Fruit fly (Drosophila melanogaster) whole organism, wandering third instar larva: ENCODE data around the gene CG1309.

Experiments
- Abd-B ChIP-seq: fragments of >200 bp; optimal IDR thresholded peaks from 2 replicates; lab custom pipeline; 2017; ENCODE audit warnings: missing biosample characterization, missing genetic modification characterization
- CrebA ChIP-seq: fragments of 200-800 bp; sonication (Bioruptor generic); optimal IDR thresholded peaks from 2 replicates; lab custom pipeline; 2016; ENCODE audit warnings: missing biosample characterization, mild to moderate bottlenecking, missing genetic modification characterization, borderline replicate concordance
- Dfd ChIP-seq: fragments of >200 bp; optimal IDR thresholded peaks from 2 replicates; lab custom pipeline; 2017; ENCODE audit warnings: missing biosample characterization, missing genetic modification characterization
- Dif ChIP-seq: fragments of 200-275, 200-300 bp; sonication (Bioruptor generic); optimal IDR thresholded peaks from 2 replicates; lab custom pipeline; 2018; ENCODE audit warnings: missing biosample characterization, missing genetic modification characterization; ENCODE audit not compliant: partially characterized antibody
- GATAd ChIP-seq: sonication (Bioruptor generic); optimal IDR thresholded peaks from 2 replicates; lab custom pipeline; 2016; ENCODE audit warnings: missing biosample characterization, missing genetic modification characterization
- HLH106 ChIP-seq: fragments of 200-800 bp; optimal IDR thresholded peaks from 3 replicates; lab custom pipeline; 2019; ENCODE audit warnings: missing biosample characterization, mild to moderate bottlenecking, missing genetic modification characterization, moderate library complexity
- Hnf4 ChIP-seq: fragments of 200-800 bp; sonication (Bioruptor generic); optimal IDR thresholded peaks from 2 replicates; lab custom pipeline; 2016; ENCODE audit warnings: missing biosample characterization, mild to moderate bottlenecking, missing genetic modification characterization
- Hr78 ChIP-seq: fragments of >200 bp; optimal IDR thresholded peaks from 2 replicates; lab custom pipeline; 2017; ENCODE audit warnings: missing biosample characterization, missing genetic modification characterization
- Hr83 ChIP-seq: fragments of 200-300 bp; sonication (Bioruptor generic); optimal IDR thresholded peaks from 2 replicates; lab custom pipeline; 2016; ENCODE audit warnings: missing biosample characterization, mild to moderate bottlenecking, missing genetic modification characterization, moderate library complexity; ENCODE audit not compliant: poor library complexity, severe bottlenecking
- Jra ChIP-seq: sonication (Bioruptor generic); optimal IDR thresholded peaks from 2 replicates; lab custom pipeline; 2016; ENCODE audit warnings: missing biosample characterization, missing genetic modification characterization
- Mio ChIP-seq: sonication (Bioruptor generic); optimal IDR thresholded peaks from 2 replicates; lab custom pipeline; 2016; ENCODE audit warnings: missing biosample characterization, missing genetic modification characterization
- Myc ChIP-seq: fragments of >200 bp; optimal IDR thresholded peaks from 2 replicates; lab custom pipeline; 2017
- OdsH ChIP-seq: fragments of 200-800 bp; sonication (Bioruptor generic); optimal IDR thresholded peaks from 2 replicates; lab custom pipeline; 2016; ENCODE audit warnings: missing biosample characterization, mild to moderate bottlenecking, missing genetic modification characterization
- Rel ChIP-seq, 2 experiments: fragments of 200-800 bp; sonication (Bioruptor generic) in 1 of 2; optimal IDR thresholded peaks; 2 replicates in 1 of 2; 3 replicates in 1 of 2; lab custom pipeline; 2016 to 2019; ENCODE audit warnings: mild to moderate bottlenecking in 2 of 2, missing biosample characterization in 2 of 2, missing genetic modification characterization in 2 of 2, moderate library complexity in 1 of 2
- Sp1 ChIP-seq: fragments of 200-800 bp; sonication (Bioruptor generic); optimal IDR thresholded peaks from 3 replicates; lab custom pipeline; 2019; ENCODE audit warnings: missing biosample characterization, mild to moderate bottlenecking, missing genetic modification characterization, moderate library complexity
- Vsx2 ChIP-seq: fragments of 200-300, 225-300 bp; sonication (Bioruptor generic); optimal IDR thresholded peaks from 2 replicates; lab custom pipeline; 2018; ENCODE audit warnings: missing biosample characterization, missing genetic modification characterization; ENCODE audit not compliant: partially characterized antibody
- br ChIP-seq: fragments of 200-800 bp; sonication (Bioruptor generic); optimal IDR thresholded peaks from 2 replicates; lab custom pipeline; 2016; ENCODE audit warnings: missing biosample characterization, missing genetic modification characterization
- brk ChIP-seq: fragments of 200-800 bp; sonication (Bioruptor generic); optimal IDR thresholded peaks from 2 replicates; lab custom pipeline; 2016; ENCODE audit warnings: missing biosample characterization, mild to moderate bottlenecking, missing genetic modification characterization
- dl ChIP-seq, 2 experiments: fragments of 175-275, 200-275 bp in 1 of 2; fragments of 200-275 bp in 1 of 2; sonication (Bioruptor generic); optimal IDR thresholded peaks; lab custom pipeline; 2018; ENCODE audit warnings: mild to moderate bottlenecking in 2 of 2, missing biosample characterization in 2 of 2, missing genetic modification characterization in 2 of 2, moderate library complexity in 2 of 2; ENCODE audit not compliant: partially characterized antibody in 2 of 2, insufficient read depth in 1 of 2
- dmrt93B ChIP-seq: fragments of 200-800 bp; sonication (Bioruptor generic); optimal IDR thresholded peaks from 2 replicates; lab custom pipeline; 2018; ENCODE audit warnings: missing biosample characterization, mild to moderate bottlenecking, missing genetic modification characterization
- dsf ChIP-seq: sonication (Bioruptor generic); optimal IDR thresholded peaks from 2 replicates; lab custom pipeline; 2016; ENCODE audit warnings: missing biosample characterization, missing genetic modification characterization, borderline replicate concordance
- ey ChIP-seq: fragments of 200-800 bp; sonication (Bioruptor generic); optimal IDR thresholded peaks from 2 replicates; lab custom pipeline; 2016; ENCODE audit warnings: missing biosample characterization, missing genetic modification characterization
- foxo ChIP-seq, 2 experiments: fragments of 200-800 bp; sonication (Bioruptor generic); optimal IDR thresholded peaks; 2 replicates in 1 of 2; 3 replicates in 1 of 2; lab custom pipeline; 2016 to 2017; ENCODE audit warnings: missing biosample characterization in 2 of 2, missing genetic modification characterization in 2 of 2
- fru ChIP-seq: fragments of 200-800 bp; sonication (Bioruptor generic); optimal IDR thresholded peaks from 3 replicates; lab custom pipeline; 2016; ENCODE audit warnings: missing biosample characterization, mild to moderate bottlenecking, missing genetic modification characterization
- h ChIP-seq: fragments of 200-800 bp; sonication (Bioruptor generic); optimal IDR thresholded peaks from 3 replicates; lab custom pipeline; 2016; ENCODE audit warnings: missing biosample characterization, mild to moderate bottlenecking, missing genetic modification characterization
- jim ChIP-seq: fragments of 175-275, 200-325 bp; sonication (Bioruptor generic); optimal IDR thresholded peaks from 2 replicates; lab custom pipeline; 2016; ENCODE audit warnings: missing biosample characterization, mild to moderate bottlenecking, missing genetic modification characterization
- lola ChIP-seq: fragments of >200 bp; optimal IDR thresholded peaks from 2 replicates; lab custom pipeline; 2017; ENCODE audit warnings: missing biosample characterization, missing genetic modification characterization
- pan ChIP-seq: fragments of >200 bp; optimal IDR thresholded peaks from 2 replicates; lab custom pipeline; 2017
- psq ChIP-seq: fragments of 200-800 bp; sonication (Bioruptor generic); optimal IDR thresholded peaks from 3 replicates; lab custom pipeline; 2017; ENCODE audit warnings: missing biosample characterization, mild to moderate bottlenecking, missing genetic modification characterization, moderate library complexity
- rgr ChIP-seq: fragments of 200-800 bp; sonication (Bioruptor generic); optimal IDR thresholded peaks from 3 replicates; lab custom pipeline; 2016; ENCODE audit warnings: missing biosample characterization, mild to moderate bottlenecking, missing genetic modification characterization
- sage ChIP-seq: fragments of 200-800 bp; sonication (Bioruptor generic); optimal IDR thresholded peaks from 2 replicates; lab custom pipeline; 2016; ENCODE audit warnings: missing biosample characterization, mild to moderate bottlenecking, missing genetic modification characterization
- sv ChIP-seq: fragments of 200-800 bp; sonication (Bioruptor generic); optimal IDR thresholded peaks from 3 replicates; lab custom pipeline; 2016; ENCODE audit warnings: missing biosample characterization, missing genetic modification characterization
- tai ChIP-seq: sonication (Bioruptor generic); optimal IDR thresholded peaks from 2 replicates; lab custom pipeline; 2016; ENCODE audit warnings: missing biosample characterization, missing genetic modification characterization
- woc ChIP-seq: sonication (Bioruptor generic); optimal IDR thresholded peaks from 2 replicates; lab custom pipeline; 2016; ENCODE audit warnings: missing biosample characterization, mild to moderate bottlenecking, missing genetic modification characterization

The CG1309 gene

DNA sequence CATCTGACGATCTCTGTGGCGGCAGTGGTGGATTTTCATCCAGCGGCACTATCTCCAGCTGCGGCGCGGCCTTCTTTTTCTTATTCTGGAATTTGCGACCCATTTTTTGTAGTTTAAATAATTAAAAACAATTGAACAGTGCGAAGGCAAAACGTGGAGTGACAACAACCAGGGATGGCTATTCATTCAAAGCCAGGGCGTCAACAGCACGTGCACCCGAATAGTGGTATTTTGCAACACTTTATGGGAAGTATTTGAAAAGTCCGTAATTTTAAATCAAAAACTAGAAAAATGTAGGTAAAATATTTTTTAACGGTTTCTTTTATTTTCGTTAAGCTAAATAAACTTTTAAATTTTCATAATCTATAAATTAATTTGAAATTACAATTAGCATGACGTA is 23.4 kb downstream of the CG1309 start, which contains the start of gene CG11583:
Gene CG11583 (minus strand): TSS at position 191 of the 400 bp plus-strand sequence.
- TF ChIP-seq Hr83 (GFP tag; lab: Kevin White, UChicago) = peak; percentile 70
- no peak for TF ChIP-seq h
- TF ChIP-seq pan (lab: Kevin White, UChicago) = no peak
- TF ChIP-seq Hr78 (GFP tag; lab: Kevin White, UChicago) = no peak
- no peak for TF ChIP-seq foxo (GFP tag; optimal IDR thresholded peaks at IDR 0.05; lab: Kevin White, UChicago)
- no peak for TF ChIP-seq fru
- TF ChIP-seq ey = peak; percentile 41
- TF ChIP-seq sv = peak; percentile 9
- no peak for TF ChIP-seq Jra (GFP tag; lab: Kevin White, UChicago)
- TF ChIP-seq OdsH (GFP tag; lab: Kevin White, UChicago) = peak; percentile 32
- no peak for TF ChIP-seq tai
- no peak for TF ChIP-seq sage (GFP tag; lab: Kevin White, UChicago)
- peak; percentile 57 for TF ChIP-seq Myc (lab: Kevin White, UChicago)
- peak; percentile 22 for TF ChIP-seq psq (GFP tag; lab: Kevin White, UChicago)
- TF ChIP-seq brk (GFP tag; lab: Kevin White, UChicago) = no peak
- no peak for TF ChIP-seq dsf (GFP tag; lab: Kevin White, UChicago)
- no peak for TF ChIP-seq CrebA (GFP tag; lab: Kevin White, UChicago)

DNA sequence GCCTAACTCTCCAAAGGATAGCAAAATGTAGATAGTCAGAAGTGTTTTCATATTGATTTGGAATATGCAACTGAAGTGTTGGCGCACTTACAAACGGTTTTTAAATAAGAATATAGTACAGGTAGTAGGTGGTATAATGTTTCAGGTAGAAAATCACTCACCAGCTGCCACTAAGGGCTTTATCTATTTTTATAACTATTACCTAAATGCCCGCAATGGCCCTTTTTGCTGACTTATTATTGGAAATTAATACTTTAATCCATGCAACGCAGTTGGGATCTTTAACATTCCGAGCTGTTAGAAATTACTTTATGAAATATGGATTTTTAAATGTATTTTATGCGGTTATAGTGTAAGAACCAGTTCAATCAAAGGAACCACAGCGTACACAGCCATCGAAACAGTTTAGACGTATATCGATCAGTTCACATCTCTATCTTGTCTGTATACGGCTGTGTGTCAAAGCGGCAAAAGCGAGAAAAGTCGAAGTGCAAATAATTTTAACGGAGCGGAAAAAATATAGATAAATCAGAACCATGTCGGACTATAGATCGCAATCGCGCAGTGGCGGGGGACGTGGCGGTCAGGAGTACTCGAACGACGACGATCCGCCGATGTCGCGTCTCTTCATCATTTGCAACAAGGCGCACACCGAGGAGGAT is 24.3 kb downstream of the CG1309 start, which contains the start of the genes srw and CG1316:
Gene srw (minus strand): TSS at position 51 of the 662 bp plus-strand sequence.
Gene CG1316 (plus strand): TSS at position 424 of the 662 bp plus-strand sequence.
- no peak for TF ChIP-seq dmrt93B (GFP tag; lab: Kevin White, UChicago)
- no peak for TF ChIP-seq lola (GFP tag; lab: Kevin White, UChicago)
- TF ChIP-seq Vsx2 = no peak
- peak; percentile 45 for TF ChIP-seq h
- TF ChIP-seq Dfd (GFP tag; lab: Kevin White, UChicago) = no peak
- TF ChIP-seq Hnf4 (GFP tag; lab: Kevin White, UChicago) = peak; percentile 44
- no peak for TF ChIP-seq GATAd (GFP tag; lab: Kevin White, UChicago)
- no peak for TF ChIP-seq Dif (GFP tag; lab: Kevin White, UChicago)
- TF ChIP-seq, all 38 proteins: peak for 2

DNA sequence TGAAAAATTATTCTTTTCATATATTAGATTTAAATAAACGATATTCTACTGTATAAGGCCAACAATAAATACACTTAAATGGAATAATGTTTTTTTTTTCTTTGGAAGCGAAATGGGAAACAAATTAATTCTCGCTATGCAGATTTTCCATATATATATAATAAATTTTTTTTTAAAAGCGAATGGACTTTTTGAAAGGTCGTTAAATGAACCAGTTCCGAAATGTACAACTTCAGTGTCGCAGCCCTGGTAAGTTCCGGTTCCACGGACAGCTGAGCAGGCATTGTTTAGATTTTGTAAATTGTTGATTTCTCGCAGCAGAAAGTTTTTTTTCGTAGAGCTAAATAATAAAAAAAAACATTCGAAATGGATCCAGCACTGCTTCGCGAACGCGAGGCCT is 27.6 kb downstream of the CG1309 start, which contains the start of gene TfIIEbeta:
Gene TfIIEbeta (plus strand): TSS at position 255 of the 400 bp plus-strand sequence.
- TF ChIP-seq woc (GFP tag; lab: Kevin White, UChicago) = peak; percentile 35
- peak; percentile 5 for TF ChIP-seq OdsH (GFP tag; lab: Kevin White, UChicago)
- no peak for TF ChIP-seq jim (GFP tag; lab: Kevin White, UChicago)
- peak; percentile 16 for TF ChIP-seq HLH106 (tag; lab: Kevin White, UChicago)
- no peak for TF ChIP-seq Mio
- peak; percentile 12 for TF ChIP-seq h
- peak; percentile 52 for TF ChIP-seq rgr

DNA sequence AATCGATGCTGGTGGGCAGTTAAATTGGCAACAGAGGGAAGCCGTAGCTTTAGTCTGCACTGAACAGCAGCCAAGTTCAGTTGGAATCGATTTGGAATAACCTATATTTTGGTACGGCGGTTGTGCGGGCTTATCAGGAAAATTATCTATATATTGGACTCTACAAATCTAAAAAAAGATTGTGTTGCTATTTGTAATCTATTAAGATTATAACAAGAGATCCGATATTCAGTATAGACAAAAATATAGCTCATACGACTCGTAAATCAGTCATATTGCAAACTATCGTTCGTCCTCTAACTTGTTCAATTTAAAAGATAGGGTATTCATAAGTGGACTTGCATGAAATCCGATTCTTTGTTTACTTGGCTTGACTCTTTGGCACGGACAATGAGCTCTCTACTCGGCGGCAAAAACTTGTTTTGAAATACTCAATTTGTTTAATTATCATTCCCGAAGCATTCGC is 29.4 kb downstream of the CG1309 start, which contains the start of gene Hexo1:
Gene Hexo1 (plus strand): TSS at position 51 of the 466 bp plus-strand sequence.
- TF ChIP-seq dl (GFP tag; optimal IDR thresholded peaks at IDR 0.05; lab: Kevin White, UChicago; ENCODE audit: insufficient read depth in 1 of 2, partially characterized antibody in 2 of 2) = no peak
- TF ChIP-seq Sp1 = peak; percentile 59
- TF ChIP-seq fru = peak; percentile 75
- peak; percentile 73 for TF ChIP-seq h
- TF ChIP-seq Hnf4 (GFP tag; lab: Kevin White, UChicago) = no peak
- no peak for TF ChIP-seq dmrt93B (GFP tag; lab: Kevin White, UChicago)
- TF ChIP-seq sv = peak; percentile 17
- TF ChIP-seq foxo (GFP tag; optimal IDR thresholded peaks at IDR 0.05; lab: Kevin White, UChicago) = peak; percentile 26 to 66
- TF ChIP-seq ey = peak; percentile 65
- TF ChIP-seq Hr78 (GFP tag; lab: Kevin White, UChicago) = no peak
- TF ChIP-seq br (GFP tag; lab: Kevin White, UChicago) = peak; percentile 76
- TF ChIP-seq psq (GFP tag; lab: Kevin White, UChicago) = peak; percentile 56
- TF ChIP-seq OdsH (GFP tag; lab: Kevin White, UChicago) = peak; percentile 69
- peak; percentile 63 for TF ChIP-seq rgr
- TF ChIP-seq Jra (GFP tag; lab: Kevin White, UChicago) = peak; percentile 37
- peak; percentile 92 for TF ChIP-seq woc (GFP tag; lab: Kevin White, UChicago)
- TF ChIP-seq HLH106 (tag; lab: Kevin White, UChicago) = peak; percentile 60
- TF ChIP-seq jim (GFP tag; lab: Kevin White, UChicago) = no peak
- TF ChIP-seq Dif (GFP tag; lab: Kevin White, UChicago) = no peak
- TF ChIP-seq Rel (GFP tag; optimal IDR thresholded peaks at IDR 0.05; lab: Kevin White, UChicago) = no peak
- peak; percentile 18 for TF ChIP-seq Rel (tag; optimal IDR thresholded peaks at IDR 0.05; lab: Kevin White, UChicago)
- no peak for TF ChIP-seq Vsx2
- no peak for TF ChIP-seq Abd-B (GFP tag; lab: Kevin White, UChicago)
